Fruit fly (Drosophila melanogaster) whole organism, embryonic: ENCODE results near the gene CG15142.

ENCODE experiments used
- Abd-B ChIP-seq: fragments of 200-800 bp; sonication (Bioruptor generic); optimal IDR thresholded peaks from 2 replicates; lab custom pipeline; 2018; ENCODE audit warnings: missing biosample characterization, mild to moderate bottlenecking, missing genetic modification characterization, moderate library complexity
- Ada2b ChIP-seq: fragments of 200-800 bp; sonication (Bioruptor generic); IDR thresholded peaks from 2 replicates; pipeline ENCODE4 v1.3.6; 2022; ENCODE audit warnings: missing biosample characterization, missing genetic modification characterization
- Blimp-1 ChIP-seq: fragments of 200-800 bp; sonication (Bioruptor generic); optimal IDR thresholded peaks from 3 replicates; lab custom pipeline; 2018; ENCODE audit warnings: missing biosample characterization, missing genetic modification characterization, mild to moderate bottlenecking, moderate library complexity, missing genetic modification reagents
- CG10209 ChIP-seq: fragments of 200-800 bp; sonication (Bioruptor generic); optimal IDR thresholded peaks from 3 replicates; lab custom pipeline; 2017; ENCODE audit warnings: missing biosample characterization, mild to moderate bottlenecking, missing genetic modification characterization, missing genetic modification reagents
- CG10979 ChIP-seq: fragments of 200-800 bp; sonication (Bioruptor generic); optimal IDR thresholded peaks from 2 replicates; lab custom pipeline; 2018; ENCODE audit warnings: missing biosample characterization, mild to moderate bottlenecking, missing genetic modification characterization, moderate library complexity
- CG30403 ChIP-seq: fragments of 200-800 bp; sonication (Bioruptor generic); optimal IDR thresholded peaks from 3 replicates; lab custom pipeline; 2016; ENCODE audit warnings: missing biosample characterization, missing genetic modification characterization
- CG4360 ChIP-seq: fragments of 200-800 bp; sonication (Bioruptor generic); IDR thresholded peaks from 2 replicates; pipeline ENCODE4 v1.3.6; 2022; ENCODE audit warnings: missing biosample characterization, missing genetic modification characterization
- CG5180 ChIP-seq: fragments of 200-800 bp; sonication (Bioruptor generic); optimal IDR thresholded peaks from 3 replicates; lab custom pipeline; 2017; ENCODE audit warnings: missing biosample characterization, missing genetic modification characterization, mild to moderate bottlenecking, moderate library complexity, missing genetic modification reagents
- CG6683 ChIP-seq: fragments of 200-800 bp; sonication (Bioruptor generic); optimal IDR thresholded peaks from 2 replicates; lab custom pipeline; 2017; ENCODE audit warnings: missing biosample characterization, mild to moderate bottlenecking, missing genetic modification characterization, missing genetic modification reagents
- CoRest ChIP-seq: fragments of 200-800 bp; sonication (Bioruptor generic); optimal IDR thresholded peaks from 3 replicates; lab custom pipeline; 2018; ENCODE audit warnings: missing biosample characterization, mild to moderate bottlenecking, missing genetic modification characterization, moderate library complexity
- Dad ChIP-seq: fragments of 200-800 bp; sonication (Bioruptor generic); optimal IDR thresholded peaks from 3 replicates; lab custom pipeline; 2016; ENCODE audit warnings: missing biosample characterization, missing genetic modification characterization
- Dek ChIP-seq: fragments of 200-800 bp; sonication (Bioruptor generic); optimal IDR thresholded peaks from 3 replicates; lab custom pipeline; 2019; ENCODE audit warnings: missing biosample characterization, mild to moderate bottlenecking, missing genetic modification characterization, moderate library complexity
- Elba2 ChIP-seq: fragments of 200-800 bp; sonication (Bioruptor generic); optimal IDR thresholded peaks from 3 replicates; lab custom pipeline; 2016; ENCODE audit warnings: missing biosample characterization, missing genetic modification characterization
- Ets65A ChIP-seq: fragments of 200-800 bp; sonication (Bioruptor generic); peaks from one replicate; lab custom pipeline; 2016; ENCODE audit warnings: missing biosample characterization, missing genetic modification characterization
- H2.0 ChIP-seq: fragments of 200-800 bp; sonication (Bioruptor generic); IDR thresholded peaks from 2 replicates; pipeline ENCODE4 v1.3.6; 2022; ENCODE audit warnings: missing biosample characterization, missing genetic modification characterization
- Jarid2 ChIP-seq: fragments of 200-800 bp; sonication (Bioruptor generic); optimal IDR thresholded peaks from 3 replicates; lab custom pipeline; 2017; ENCODE audit warnings: mild to moderate bottlenecking, missing biosample characterization, missing genetic modification reagents, missing genetic modification characterization
- Kr ChIP-seq: fragments of 200-800 bp; sonication (Bioruptor generic); optimal IDR thresholded peaks from 2 replicates; lab custom pipeline; 2017; ENCODE audit warnings: missing biosample characterization, mild to moderate bottlenecking, missing genetic modification characterization
- Lim3 ChIP-seq: fragments of 200-800 bp; sonication (Bioruptor generic); IDR thresholded peaks from 2 replicates; pipeline ENCODE4 v1.3.6; 2022; ENCODE audit warnings: missing biosample characterization, missing genetic modification characterization
- NC2β ChIP-seq: fragments of 200-800 bp; sonication (Bioruptor generic); optimal IDR thresholded peaks from 2 replicates; lab custom pipeline; 2016; ENCODE audit warnings: missing biosample characterization, missing genetic modification characterization
- NFAT ChIP-seq: fragments of 200-800 bp; sonication (Bioruptor generic); IDR thresholded peaks from 2 replicates; pipeline ENCODE4 v1.3.6; 2022; ENCODE audit warnings: missing biosample characterization, missing genetic modification characterization
- NK7.1 ChIP-seq: fragments of 200-800 bp; sonication (Bioruptor generic); optimal IDR thresholded peaks from 3 replicates; lab custom pipeline; 2016; ENCODE audit warnings: missing biosample characterization, missing genetic modification characterization
- Sox100B ChIP-seq: fragments of 200-800 bp; sonication (Bioruptor generic); optimal IDR thresholded peaks from 3 replicates; lab custom pipeline; 2018; ENCODE audit warnings: missing biosample characterization, mild to moderate bottlenecking, missing genetic modification characterization
- Stat92E ChIP-seq, 3 experiments: fragments of >200 bp in 2 of 3; fragments of 200-800 bp in 1 of 3; sonication (Bioruptor generic) in 1 of 3; optimal IDR thresholded peaks; 2 replicates each; lab custom pipeline; 2017 to 2019; ENCODE audit warnings: missing biosample characterization in 3 of 3, missing genetic modification characterization in 3 of 3, mild to moderate bottlenecking in 1 of 3, moderate library complexity in 1 of 3
- abd-A ChIP-seq: fragments of 200-800 bp; sonication (Bioruptor generic); optimal IDR thresholded peaks from 3 replicates; lab custom pipeline; 2019; ENCODE audit warnings: missing biosample characterization, mild to moderate bottlenecking, missing genetic modification characterization, moderate library complexity
- ac ChIP-seq: fragments of 200-800 bp; sonication (Bioruptor generic); optimal IDR thresholded peaks from 3 replicates; lab custom pipeline; 2017; ENCODE audit warnings: missing biosample characterization, mild to moderate bottlenecking, missing genetic modification characterization
- al ChIP-seq: fragments of 200-800 bp; sonication (Bioruptor generic); IDR thresholded peaks from 2 replicates; pipeline ENCODE4 v1.3.6; 2022; ENCODE audit warnings: missing biosample characterization, missing genetic modification characterization
- bab2 ChIP-seq: fragments of 200-800 bp; sonication (Bioruptor generic); optimal IDR thresholded peaks from 2 replicates; lab custom pipeline; 2016; ENCODE audit warnings: missing biosample characterization, missing genetic modification characterization
- btn ChIP-seq: fragments of 200-800 bp; sonication (Bioruptor generic); optimal IDR thresholded peaks from 2 replicates; lab custom pipeline; 2016; ENCODE audit warnings: missing biosample characterization, missing genetic modification characterization
- caup ChIP-seq: fragments of 200-800 bp; sonication (Bioruptor generic); optimal IDR thresholded peaks from 3 replicates; lab custom pipeline; 2017; ENCODE audit warnings: missing biosample characterization, mild to moderate bottlenecking, missing genetic modification characterization, moderate library complexity; ENCODE audit not compliant: severe bottlenecking
- croc ChIP-seq: fragments of 200-800 bp; sonication (Bioruptor generic); conservative IDR thresholded peaks from 3 replicates; pipeline ENCODE4 v1.3.6; 2022; ENCODE audit warnings: missing biosample characterization, missing genetic modification characterization
- dimm ChIP-seq: fragments of 200-800 bp; sonication (Bioruptor generic); IDR thresholded peaks from 2 replicates; pipeline ENCODE4 v1.3.6; 2022; ENCODE audit warnings: missing biosample characterization, missing genetic modification characterization
- disco-r ChIP-seq: fragments of 200-800 bp; sonication (Bioruptor generic); optimal IDR thresholded peaks from 2 replicates; lab custom pipeline; 2016; ENCODE audit warnings: missing biosample characterization, missing genetic modification characterization
- dpn ChIP-seq, 2 experiments: fragments of 200-800 bp; sonication (Bioruptor generic); optimal IDR thresholded peaks; 3 replicates each; lab custom pipeline; 2016; ENCODE audit warnings: missing biosample characterization in 2 of 2, missing genetic modification characterization in 2 of 2
- eve ChIP-seq, 2 experiments: fragments of >200 bp; optimal IDR thresholded peaks; 2 replicates each; lab custom pipeline; 2017; ENCODE audit warnings: missing biosample characterization in 2 of 2, missing genetic modification characterization in 2 of 2
- exex ChIP-seq: fragments of 200-800 bp; sonication (Bioruptor generic); optimal IDR thresholded peaks from 4 replicates; lab custom pipeline; 2018; ENCODE audit warnings: missing biosample characterization, mild to moderate bottlenecking, missing genetic modification characterization, moderate library complexity
- fd102C ChIP-seq: fragments of 200-800 bp; sonication (Bioruptor generic); optimal IDR thresholded peaks from 2 replicates; lab custom pipeline; 2018; ENCODE audit warnings: missing biosample characterization, mild to moderate bottlenecking, missing genetic modification characterization, moderate library complexity
- hb ChIP-seq: fragments of 200-800 bp; sonication (Bioruptor generic); IDR thresholded peaks from 3 replicates; pipeline ENCODE4 v1.3.6; 2022; ENCODE audit warnings: missing biosample characterization, missing genetic modification characterization; ENCODE audit not compliant: partially characterized antibody
- jumu ChIP-seq: fragments of 200-800 bp; sonication (Bioruptor generic); optimal IDR thresholded peaks from 3 replicates; lab custom pipeline; 2016; ENCODE audit warnings: missing biosample characterization, missing genetic modification characterization
- luna ChIP-seq: fragments of 200-800 bp; sonication (Bioruptor generic); optimal IDR thresholded peaks from 2 replicates; lab custom pipeline; 2016; ENCODE audit warnings: missing biosample characterization, missing genetic modification characterization
- maf-S ChIP-seq: fragments of 200-800 bp; sonication (Bioruptor generic); optimal IDR thresholded peaks from 2 replicates; lab custom pipeline; 2016; ENCODE audit warnings: missing biosample characterization, missing genetic modification characterization
- prd ChIP-seq, 3 experiments: fragments of >200 bp in 2 of 3; fragments of 200-800 bp in 1 of 3; sonication (Bioruptor generic) in 1 of 3; optimal IDR thresholded peaks in 2 of 3; IDR thresholded peaks in 1 of 3; 2 replicates in 2 of 3; 3 replicates in 1 of 3; pipeline versions ENCODE4 v1.3.6 to Lab custom; 2017 to 2022; ENCODE audit warnings: missing biosample characterization in 1 of 3, missing genetic modification characterization in 1 of 3
- ranshi ChIP-seq: fragments of 200-800 bp; sonication (Bioruptor generic); IDR thresholded peaks from 2 replicates; pipeline ENCODE4 v1.3.6; 2022; ENCODE audit warnings: missing biosample characterization, missing genetic modification characterization
- run ChIP-seq: fragments of 200-800 bp; sonication (Bioruptor generic); optimal IDR thresholded peaks from 3 replicates; lab custom pipeline; 2018; ENCODE audit warnings: missing biosample characterization, mild to moderate bottlenecking, missing genetic modification characterization
- sd ChIP-seq: fragments of 200-800 bp; sonication (Bioruptor generic); optimal IDR thresholded peaks from 3 replicates; lab custom pipeline; 2018; ENCODE audit warnings: missing biosample characterization, mild to moderate bottlenecking, missing genetic modification characterization, moderate library complexity
- sr ChIP-seq: fragments of 200-800 bp; sonication (Bioruptor generic); IDR thresholded peaks from 3 replicates; pipeline ENCODE4 v1.3.6; 2022; ENCODE audit warnings: missing biosample characterization, missing genetic modification characterization
- toy ChIP-seq: fragments of 200-800 bp; sonication (Bioruptor generic); IDR thresholded peaks from 2 replicates; pipeline ENCODE4 v1.3.6; 2022; ENCODE audit warnings: missing biosample characterization, missing genetic modification characterization
- tup ChIP-seq: fragments of 200-800 bp; sonication (Bioruptor generic); optimal IDR thresholded peaks from 2 replicates; lab custom pipeline; 2016; ENCODE audit warnings: missing biosample characterization, mild to moderate bottlenecking, missing genetic modification characterization, moderate library complexity
- zf30C ChIP-seq: fragments of 200-800 bp; sonication (Bioruptor generic); optimal IDR thresholded peaks from 3 replicates; lab custom pipeline; 2018; ENCODE audit warnings: missing biosample characterization, mild to moderate bottlenecking, missing genetic modification characterization

Gene CG15142

dm6 chr2L:17449608-17450504 is 48.8 kb downstream of the CG15142 start, which contains the start of gene dl (continued):
- TF ChIP-seq ranshi (GFP tag; lab: Robert Waterston, UW) (no peak), CG6683 (no peak), exex (tag; lab: Kevin White, UChicago) (peak; percentile 95), Abd-B (GFP tag; lab: Kevin White, UChicago) (no peak), Sox100B (GFP tag; lab: Kevin White, UChicago) (no peak), jumu (no peak), Dad (GFP tag; lab: Kevin White, UChicago) (no peak), CG4360 (no peak), dimm (GFP tag; lab: Robert Waterston, UW) (no peak), hb (no peak), CG30403 (no peak), croc (GFP tag; lab: Robert Waterston, UW) (no peak), eve (GFP tag; optimal IDR thresholded peaks at IDR 0.05; lab: Kevin White, UChicago) (peak in 1 of 2 experiments; percentile 83), toy (GFP tag; lab: Robert Waterston, UW) (no peak), luna (no peak), CG10209 (GFP tag; lab: Kevin White, UChicago) (no peak), Elba2 (GFP tag; lab: Kevin White, UChicago) (no peak), CG5180 (GFP tag; lab: Kevin White, UChicago) (no peak), Jarid2 (GFP tag; lab: Kevin White, UChicago) (peak; percentile 90), Ets65A (GFP tag; lab: Kevin White, UChicago) (no peak), run (tag; lab: Kevin White, UChicago) (no peak), NFAT (GFP tag; lab: Robert Waterston, UW) (peak; percentile 46; the same call in 1 of the 2 replicates), ac (no peak), Ada2b (GFP tag; lab: Robert Waterston, UW) (no peak), NC2β (no peak), Kr (no peak), Stat92E (GFP tag; optimal IDR thresholded peaks at IDR 0.05; lab: Kevin White, UChicago) (no peak), disco-r (GFP tag; lab: Kevin White, UChicago) (no peak), maf-S (GFP tag; lab: Kevin White, UChicago) (no peak), sd (tag; lab: Kevin White, UChicago) (peak; percentile 68), prd (optimal IDR thresholded peaks at IDR 0.05; lab: Kevin White, UChicago) (no peak), prd (GFP tag; IDR thresholded peaks at IDR 0.05; lab: Robert Waterston, UW) (no peak), caup (GFP tag; lab: Kevin White, UChicago) (no peak), CoRest (tag; lab: Kevin White, UChicago) (no peak), CG10979 (no peak), fd102C (GFP tag; lab: Kevin White, UChicago) (no peak), Dek (tag; lab: Kevin White, UChicago) (no peak), Blimp-1 (GFP tag; lab: Kevin White, UChicago) (peak; percentile 58), zf30C (GFP tag; lab: Kevin White, UChicago) (no peak), H2.0 (GFP tag; lab: Robert Waterston, UW) (no peak), sr (GFP tag; lab: Robert Waterston, UW) (no peak; the same call in 2 of the 3 replicates), dpn (GFP tag; optimal IDR thresholded peaks at IDR 0.05; lab: Kevin White, UChicago) (no peak), abd-A (tag; lab: Kevin White, UChicago) (peak; percentile 69), btn (GFP tag; lab: Kevin White, UChicago) (no peak), al (GFP tag; lab: Robert Waterston, UW) (no peak), NK7.1 (GFP tag; lab: Kevin White, UChicago) (no peak), tup (GFP tag; lab: Kevin White, UChicago) (no peak), Lim3 (GFP tag; lab: Robert Waterston, UW) (no peak), bab2 (no peak)
